Worm (Caenorhabditis elegans): ENCODE data around the gene swm-1.

Gene swm-1

ce11 chrV:9067678-9068077 lies 13.0 kb upstream of the swm-1 start, which contains the start of gene fip-2:
Gene fip-2 (plus strand): TSS chrV:9067978.
- TF ChIP-seq unc-86 (tag; optimal IDR thresholded peaks at IDR 0.05) (no peak), pag-3 (tag; optimal IDR thresholded peaks at IDR 0.05; ENCODE audit: borderline replicate concordance) (no peak), lin-11 (tag; optimal IDR thresholded peaks at IDR 0.05) (no peak), elt-2 (tag; optimal IDR thresholded peaks at IDR 0.05) (no peak)

ce11 chrV:9065915-9066314 lies 11.2 kb upstream of the swm-1 start:
- no peak for TF ChIP-seq che-1 (tag; optimal IDR thresholded peaks at IDR 0.05)
- no peak for TF ChIP-seq dmd-4 (tag; optimal IDR thresholded peaks at IDR 0.05; ENCODE audit: borderline replicate concordance)
- no peak for TF ChIP-seq unc-3 (GFP tag; conservative IDR thresholded peaks at IDR 0.05)
- no peak for TF ChIP-seq unc-3 (tag; optimal IDR thresholded peaks at IDR 0.05)
- TF ChIP-seq unc-55 (GFP tag; optimal IDR thresholded peaks at IDR 0.05): no peak
- no peak for TF ChIP-seq ahr-1 (tag; optimal IDR thresholded peaks at IDR 0.05)
- TF ChIP-seq elt-2 (tag; optimal IDR thresholded peaks at IDR 0.05): no peak
- no peak for TF ChIP-seq hlh-30 (tag; optimal IDR thresholded peaks at IDR 0.05; ENCODE audit: insufficient read depth)
- TF ChIP-seq syd-9 (tag; optimal IDR thresholded peaks at IDR 0.05): no peak
- no peak for TF ChIP-seq tbx-2 (tag; optimal IDR thresholded peaks at IDR 0.05)
- no peak for TF ChIP-seq ama-1 (optimal IDR thresholded peaks at IDR 0.05)
- TF ChIP-seq pag-3 (tag; optimal IDR thresholded peaks at IDR 0.05; ENCODE audit: borderline replicate concordance): no peak
- TF ChIP-seq hlh-15 (tag; optimal IDR thresholded peaks at IDR 0.05): no peak
- TF ChIP-seq ceh-19 (GFP tag; optimal IDR thresholded peaks at IDR 0.05): no peak

- TF ChIP-seq K09A11.1 (tag; optimal IDR thresholded peaks at IDR 0.05; ENCODE audit: insufficient read depth): no peak
- no peak for TF ChIP-seq tbx-2 (tag; optimal IDR thresholded peaks at IDR 0.05)
- TF ChIP-seq pqm-1 (tag; optimal IDR thresholded peaks at IDR 0.05): no peak
- TF ChIP-seq pros-1 (tag; optimal IDR thresholded peaks at IDR 0.05): no peak
- TF ChIP-seq K02D7.2 (tag; optimal IDR thresholded peaks at IDR 0.05): no peak
- TF ChIP-seq hlh-8 (tag; optimal IDR thresholded peaks at IDR 0.05): no peak
- TF ChIP-seq madf-2 (tag; optimal IDR thresholded peaks at IDR 0.05): no peak
- TF ChIP-seq unc-42 (tag; optimal IDR thresholded peaks at IDR 0.05): no peak
- TF ChIP-seq ceh-34 (tag; optimal IDR thresholded peaks at IDR 0.05): no peak
- TF ChIP-seq nhr-11 (tag; optimal IDR thresholded peaks at IDR 0.05): no peak
- TF ChIP-seq gmeb-2 (tag; optimal IDR thresholded peaks at IDR 0.05): no peak
- no peak for TF ChIP-seq T23F11.4 (GFP tag; optimal IDR thresholded peaks at IDR 0.05)
- no peak for TF ChIP-seq ets-4 (tag; optimal IDR thresholded peaks at IDR 0.05)
- no peak for TF ChIP-seq che-1 (tag; optimal IDR thresholded peaks at IDR 0.05)
- TF ChIP-seq pag-3 (tag; optimal IDR thresholded peaks at IDR 0.05; ENCODE audit: borderline replicate concordance): no peak
- no peak for TF ChIP-seq ceh-48 (tag; optimal IDR thresholded peaks at IDR 0.05)
- no peak for TF ChIP-seq ceh-45 (GFP tag; IDR thresholded peaks at IDR 0.05)
- no peak for TF ChIP-seq zip-5 (tag; optimal IDR thresholded peaks at IDR 0.05)
Observed at ce11 chrV:9065001-9065400, 10.3 kb upstream of the swm-1 start.

- TF ChIP-seq ceh-30 (tag; optimal IDR thresholded peaks at IDR 0.05) (no peak), unc-3 (GFP tag; conservative IDR thresholded peaks at IDR 0.05) (no peak), unc-3 (tag; optimal IDR thresholded peaks at IDR 0.05) (no peak), mec-3 (tag; optimal IDR thresholded peaks at IDR 0.05; ENCODE audit: borderline replicate concordance) (no peak), pha-4 (tag; optimal IDR thresholded peaks at IDR 0.05) (no peak), pag-3 (tag; optimal IDR thresholded peaks at IDR 0.05; ENCODE audit: borderline replicate concordance) (no peak), ceh-22 (tag; optimal IDR thresholded peaks at IDR 0.05) (no peak), pros-1 (tag; optimal IDR thresholded peaks at IDR 0.05) (no peak), pqm-1 (tag; optimal IDR thresholded peaks at IDR 0.05) (no peak), nhr-232 (tag; optimal IDR thresholded peaks at IDR 0.05) (no peak), T23F11.4 (GFP tag; optimal IDR thresholded peaks at IDR 0.05) (no peak), dmd-4 (tag; optimal IDR thresholded peaks at IDR 0.05; ENCODE audit: borderline replicate concordance) (no peak), odd-2 (tag; optimal IDR thresholded peaks at IDR 0.05) (no peak), ceh-34 (tag; optimal IDR thresholded peaks at IDR 0.05) (no peak), ceh-18 (tag; optimal IDR thresholded peaks at IDR 0.05) (no peak), hlh-13 (GFP tag; optimal IDR thresholded peaks at IDR 0.05) (no peak)
Observed at ce11 chrV:9063134-9063533, 8.5 kb upstream of the swm-1 start.
